Worm (Caenorhabditis elegans) whole organism, L4 larva: ENCODE measurements around the gene R07E5.6.

Experiments used
- F37D6.2 ChIP-seq: sonication (generic microtip); optimal IDR thresholded peaks from 2 replicates; lab custom pipeline; 2016; ENCODE audit warnings: mild to moderate bottlenecking, missing genetic modification characterization, missing compliant biosample characterization
- F44E2.7 ChIP-seq: fragments of 200-800 bp; sonication (Bioruptor generic); IDR thresholded peaks from 2 replicates; pipeline ENCODE4 v2.1.2; 2022; ENCODE audit warnings: missing genetic modification characterization, missing compliant biosample characterization
- F49E8.2 ChIP-seq: sonication (generic microtip); optimal IDR thresholded peaks from 2 replicates; lab custom pipeline; 2016; ENCODE audit warnings: missing compliant biosample characterization, mild to moderate bottlenecking, missing genetic modification characterization, borderline replicate concordance
- R02D3.7 ChIP-seq: fragments of 150-350 bp; sonication (generic microtip); optimal IDR thresholded peaks from 3 replicates; lab custom pipeline; 2014; ENCODE audit warnings: missing biosample characterization, missing genetic modification characterization
- T20F7.1 ChIP-seq: fragments of 200-800 bp; sonication (Bioruptor generic); optimal IDR thresholded peaks from 2 replicates; lab custom pipeline; 2018; ENCODE audit warnings: mild to moderate bottlenecking, missing genetic modification characterization, missing compliant biosample characterization
- T26A8.4 ChIP-seq: fragments of 200-800 bp; sonication (Bioruptor generic); IDR thresholded peaks from 2 replicates; pipeline ENCODE4 v1.3.6; 2022; ENCODE audit warnings: missing genetic modification characterization, missing compliant biosample characterization
- Y48G9A.11 ChIP-seq: fragments of 200-800 bp; sonication (Bioruptor generic); IDR thresholded peaks from 2 replicates; pipeline ENCODE4 v1.3.6; 2022; ENCODE audit warnings: missing genetic modification reagents, missing genetic modification characterization, missing compliant biosample characterization
- Y75B8A.6 ChIP-seq: fragments of 200-800 bp; sonication (Bioruptor generic); IDR thresholded peaks from 2 replicates; pipeline ENCODE4 v1.3.6; 2022; ENCODE audit warnings: missing genetic modification reagents, missing genetic modification characterization, missing compliant biosample characterization
- ZK546.5 ChIP-seq, 2 experiments: sonication (generic microtip); optimal IDR thresholded peaks; 2 replicates each; lab custom pipeline; 2017; ENCODE audit warnings: missing biosample characterization in 2 of 2, missing genetic modification characterization in 2 of 2
- aha-1 ChIP-seq: fragments of 150-350 bp; peaks from one replicate; lab custom pipeline; 2014; ENCODE audit warnings: missing biosample characterization, missing genetic modification characterization
- ceh-32 ChIP-seq: sonication (generic microtip); optimal IDR thresholded peaks from 2 replicates; lab custom pipeline; 2016; ENCODE audit warnings: mild to moderate bottlenecking, missing genetic modification characterization, missing compliant biosample characterization; ENCODE audit not compliant: poor library complexity
- ces-1 ChIP-seq: fragments of 150-350 bp; sonication (generic microtip); optimal IDR thresholded peaks from 4 replicates; lab custom pipeline; 2014; ENCODE audit warnings: missing biosample characterization, missing genetic modification reagents, missing genetic modification characterization
- cey-2 ChIP-seq: sonication (generic microtip); optimal IDR thresholded peaks from 3 replicates; lab custom pipeline; 2017; ENCODE audit warnings: missing genetic modification characterization, mild to moderate bottlenecking, missing compliant biosample characterization, antibody characterized with exemption, borderline replicate concordance; ENCODE audit not compliant: insufficient read depth
- ctbp-1 ChIP-seq: fragments of 200-800 bp; sonication (Bioruptor generic); IDR thresholded peaks from 2 replicates; pipeline ENCODE4 v1.3.6; 2022; ENCODE audit warnings: missing genetic modification reagents, missing genetic modification characterization, missing compliant biosample characterization
- daf-12 ChIP-seq: fragments of 150-350 bp; optimal IDR thresholded peaks from 2 replicates; lab custom pipeline; 2014; ENCODE audit warnings: missing biosample characterization, missing genetic modification reagents, missing genetic modification characterization
- daf-16 ChIP-seq, 3 experiments: sonication (generic microtip); optimal IDR thresholded peaks; 2 replicates each; lab custom pipeline; 2016 to 2017; ENCODE audit warnings: missing genetic modification characterization in 3 of 3, missing genetic modification reagents in 3 of 3, mild to moderate bottlenecking in 2 of 3, missing compliant biosample characterization in 2 of 3, missing biosample characterization in 1 of 3, moderate library complexity in 1 of 3
- dmd-8 ChIP-seq: fragments of 200-800 bp; sonication (Bioruptor generic); IDR thresholded peaks from 2 replicates; pipeline ENCODE4 v1.3.6; 2022; ENCODE audit warnings: missing genetic modification characterization, missing compliant biosample characterization
- dmd-9 ChIP-seq: fragments of 200-800 bp; sonication (Bioruptor generic); IDR thresholded peaks from 2 replicates; pipeline ENCODE4 v1.3.6; 2022; ENCODE audit warnings: missing genetic modification reagents, missing genetic modification characterization, missing compliant biosample characterization
- duxl-1 ChIP-seq: sonication (generic microtip); optimal IDR thresholded peaks from 2 replicates; lab custom pipeline; 2016; ENCODE audit warnings: mild to moderate bottlenecking, missing genetic modification characterization, moderate library complexity, missing compliant biosample characterization; ENCODE audit not compliant: poor library complexity
- egl-43 ChIP-seq: fragments of 200-800 bp; sonication (Bioruptor generic); IDR thresholded peaks from 2 replicates; pipeline ENCODE4 v1.3.6; 2022; ENCODE audit warnings: missing genetic modification reagents, missing genetic modification characterization, missing compliant biosample characterization
- fkh-10 ChIP-seq: fragments of 150-350 bp; optimal IDR thresholded peaks from 2 replicates; lab custom pipeline; 2014; ENCODE audit warnings: missing biosample characterization, missing genetic modification reagents, missing genetic modification characterization
- fos-1 ChIP-seq: fragments of 150-350 bp; optimal IDR thresholded peaks from 2 replicates; lab custom pipeline; 2014; ENCODE audit warnings: missing biosample characterization, missing genetic modification characterization
- gei-8 ChIP-seq: fragments of 200-800 bp; sonication (Bioruptor generic); optimal IDR thresholded peaks from 2 replicates; lab custom pipeline; 2018; ENCODE audit warnings: mild to moderate bottlenecking, missing genetic modification characterization, missing compliant biosample characterization
- hlh-30 ChIP-seq: sonication (generic microtip); optimal IDR thresholded peaks from 2 replicates; lab custom pipeline; 2017; ENCODE audit warnings: antibody characterized with exemption, mild to moderate bottlenecking, missing genetic modification characterization, missing compliant biosample characterization; ENCODE audit not compliant: insufficient read depth
- hmg-1.1 ChIP-seq: fragments of 200-800 bp; sonication (Bioruptor generic); IDR thresholded peaks from 2 replicates; pipeline ENCODE4 v1.3.6; 2022; ENCODE audit warnings: missing genetic modification reagents, missing genetic modification characterization, missing compliant biosample characterization
- lin-13 ChIP-seq: fragments of 150-350 bp; optimal IDR thresholded peaks from 2 replicates; lab custom pipeline; 2014; ENCODE audit warnings: missing biosample characterization, missing genetic modification reagents, missing genetic modification characterization
- lin-15B ChIP-seq: fragments of 150-350 bp; sonication (generic microtip); optimal IDR thresholded peaks from 3 replicates; lab custom pipeline; 2014; ENCODE audit warnings: missing biosample characterization, missing genetic modification characterization
- lin-29 ChIP-seq: fragments of 200-800 bp; sonication (Bioruptor generic); IDR thresholded peaks from 2 replicates; pipeline ENCODE4 v1.3.6; 2022; ENCODE audit warnings: missing genetic modification reagents, missing genetic modification characterization, missing compliant biosample characterization
- lin-38 ChIP-seq: fragments of 200-800 bp; sonication (Bioruptor generic); IDR thresholded peaks from 2 replicates; pipeline ENCODE4 v1.3.6; 2022; ENCODE audit warnings: missing genetic modification reagents, missing genetic modification characterization, missing compliant biosample characterization
- lir-3 ChIP-seq: sonication (generic microtip); optimal IDR thresholded peaks from 2 replicates; lab custom pipeline; 2016; ENCODE audit warnings: mild to moderate bottlenecking, missing genetic modification characterization, missing compliant biosample characterization
- mdl-1 ChIP-seq, 2 experiments: fragments of 150-350 bp in 1 of 2; sonication (generic microtip) in 1 of 2; optimal IDR thresholded peaks; 2 replicates each; lab custom pipeline; 2014 to 2017; ENCODE audit warnings: missing biosample characterization in 2 of 2, missing genetic modification characterization in 2 of 2
- mes-2 ChIP-seq: sonication (generic microtip); optimal IDR thresholded peaks from 2 replicates; lab custom pipeline; 2016; ENCODE audit warnings: missing genotype, mild to moderate bottlenecking, missing genetic modification characterization, missing compliant biosample characterization; ENCODE audit not compliant: poor library complexity, severe bottlenecking
- mxl-3 ChIP-seq: fragments of 200-800 bp; sonication (Bioruptor generic); optimal IDR thresholded peaks from 2 replicates; lab custom pipeline; 2018; ENCODE audit warnings: mild to moderate bottlenecking, missing genetic modification characterization, missing compliant biosample characterization
- nhr-10 ChIP-seq: fragments of 150-350 bp; optimal IDR thresholded peaks from 2 replicates; lab custom pipeline; 2014; ENCODE audit warnings: missing biosample characterization, missing genetic modification characterization
- nhr-102 ChIP-seq: sonication (generic microtip); optimal IDR thresholded peaks from 2 replicates; lab custom pipeline; 2016; ENCODE audit warnings: mild to moderate bottlenecking, missing genetic modification characterization, moderate library complexity, missing compliant biosample characterization
- nhr-11 ChIP-seq: fragments of 150-350 bp; optimal IDR thresholded peaks from 2 replicates; lab custom pipeline; 2014; ENCODE audit warnings: missing biosample characterization, missing genetic modification characterization
- nhr-111 ChIP-seq: fragments of 200-800 bp; sonication (Bioruptor generic); optimal IDR thresholded peaks from 2 replicates; lab custom pipeline; 2018; ENCODE audit warnings: mild to moderate bottlenecking, missing genetic modification characterization, missing compliant biosample characterization
- nhr-25 ChIP-seq: sonication (generic microtip); optimal IDR thresholded peaks from 2 replicates; lab custom pipeline; 2017; ENCODE audit warnings: missing genetic modification characterization, mild to moderate bottlenecking, missing compliant biosample characterization, antibody characterized with exemption, moderate library complexity, borderline replicate concordance; ENCODE audit not compliant: insufficient read depth
- nhr-41 ChIP-seq: fragments of 200-800 bp; sonication (Bioruptor generic); IDR thresholded peaks from 2 replicates; pipeline ENCODE4 v1.3.6; 2022; ENCODE audit warnings: missing genetic modification reagents, missing genetic modification characterization, missing compliant biosample characterization
- nhr-77 ChIP-seq: fragments of 150-350 bp; optimal IDR thresholded peaks from 2 replicates; lab custom pipeline; 2014; ENCODE audit warnings: missing biosample characterization, missing genetic modification characterization
- pqm-1 ChIP-seq: sonication (generic microtip); optimal IDR thresholded peaks from 2 replicates; lab custom pipeline; 2017; ENCODE audit warnings: missing biosample characterization, missing genetic modification characterization
- rbr-2 ChIP-seq: sonication (generic microtip); optimal IDR thresholded peaks from 2 replicates; lab custom pipeline; 2016; ENCODE audit warnings: missing genotype, missing genetic modification characterization, missing compliant biosample characterization
- saeg-2 ChIP-seq: fragments of 200-800 bp; sonication (Bioruptor generic); IDR thresholded peaks from 2 replicates; pipeline ENCODE4 v1.3.6; 2022; ENCODE audit warnings: missing genetic modification reagents, missing genetic modification characterization, missing compliant biosample characterization
- sdz-12 ChIP-seq: fragments of 200-800 bp; sonication (Bioruptor generic); optimal IDR thresholded peaks from 2 replicates; lab custom pipeline; 2018; ENCODE audit warnings: mild to moderate bottlenecking, missing genetic modification characterization, missing compliant biosample characterization
- spr-1 ChIP-seq: sonication (generic microtip); optimal IDR thresholded peaks from 2 replicates; lab custom pipeline; 2016; ENCODE audit warnings: mild to moderate bottlenecking, missing genetic modification characterization, missing compliant biosample characterization
- tag-97 ChIP-seq: fragments of 200-800 bp; sonication (Bioruptor generic); IDR thresholded peaks from 2 replicates; pipeline ENCODE4 v1.3.6; 2022; ENCODE audit warnings: missing genetic modification characterization, missing compliant biosample characterization
- vab-7 ChIP-seq: fragments of 200-800 bp; sonication (Bioruptor generic); IDR thresholded peaks from 2 replicates; pipeline ENCODE4 v1.3.6; 2022; ENCODE audit warnings: missing genetic modification reagents, missing genetic modification characterization, missing compliant biosample characterization
- zfp-2 ChIP-seq: sonication (generic microtip); optimal IDR thresholded peaks from 2 replicates; lab custom pipeline; 2016; ENCODE audit warnings: mild to moderate bottlenecking, missing genetic modification characterization, missing compliant biosample characterization
- zip-2 ChIP-seq: fragments of 150-350 bp; optimal IDR thresholded peaks from 2 replicates; lab custom pipeline; 2014; ENCODE audit warnings: missing biosample characterization, missing genetic modification characterization
- ztf-7 ChIP-seq: fragments of 150-350 bp; optimal IDR thresholded peaks from 2 replicates; lab custom pipeline; 2014; ENCODE audit warnings: missing biosample characterization, missing genetic modification characterization

R07E5.6 gene

ce11 chrIII:4428797-4429196, 30.2 kb downstream of the R07E5.6 start (continued):
- TF ChIP-seq mdl-1 (tag; optimal IDR thresholded peaks at IDR 0.05; lab: Kevin White, UChicago) (no peak), nhr-102 (no peak), hmg-1.1 (GFP tag; lab: Robert Waterston, UW) (no peak; the same call in 1 of the 2 replicates), lin-29 (no peak), spr-1 (peak; percentile 9), vab-7 (GFP tag; lab: Robert Waterston, UW) (peak; percentile 75), mxl-3 (GFP tag; lab: Kevin White, UChicago) (no peak), F49E8.2 (tag; lab: Kevin White, UChicago) (no peak), tag-97 (GFP tag; lab: Robert Waterston, UW) (no peak), lir-3 (no peak), F44E2.7 (GFP tag; lab: Robert Waterston, UW) (peak; percentile 81; the same call in 1 of the 2 replicates), nhr-10 (tag; lab: Kevin White, UChicago) (no peak), lin-13 (peak; percentile 16), egl-43 (peak; percentile 85), saeg-2 (GFP tag; lab: Robert Waterston, UW) (no peak), sdz-12 (GFP tag; lab: Kevin White, UChicago) (peak; percentile 7), nhr-11 (tag; lab: Kevin White, UChicago) (no peak), R02D3.7 (no peak), ctbp-1 (GFP tag; lab: Robert Waterston, UW) (peak; percentile 70; the same call in 1 of the 2 replicates), fos-1 (tag; lab: Kevin White, UChicago) (no peak), rbr-2 (no peak), ces-1 (GFP tag; lab: Kevin White, UChicago) (no peak), nhr-77 (tag; lab: Kevin White, UChicago) (no peak), mes-2 (tag; lab: Kevin White, UChicago) (peak; percentile 52), nhr-25 (tag; lab: Kevin White, UChicago) (no peak), T20F7.1 (GFP tag; lab: Kevin White, UChicago) (no peak), zip-2 (no peak), nhr-41 (GFP tag; lab: Robert Waterston, UW) (no peak), cey-2 (tag; lab: Kevin White, UChicago) (no peak), lin-38 (peak; percentile 64), daf-12 (no peak), ZK546.5 (tag; optimal IDR thresholded peaks at IDR 0.05; lab: Kevin White, UChicago) (no peak), ztf-7 (tag; lab: Kevin White, UChicago) (no peak), daf-16 (GFP tag; optimal IDR thresholded peaks at IDR 0.05; lab: Kevin White, UChicago) (peak in 1 of 2 experiments; percentile 5), daf-16 (tag; optimal IDR thresholded peaks at IDR 0.05; lab: Kevin White, UChicago) (peak; percentile 56), Y48G9A.11 (GFP tag; lab: Robert Waterston, UW) (no peak), lin-15B (tag; lab: Kevin White, UChicago) (no peak), gei-8 (GFP tag; lab: Kevin White, UChicago) (no peak), duxl-1 (tag; lab: Kevin White, UChicago) (no peak), Y75B8A.6 (no peak), ceh-32 (tag; lab: Kevin White, UChicago) (no peak), zfp-2 (tag; lab: Kevin White, UChicago) (no peak), aha-1 (tag; lab: Kevin White, UChicago) (peak; percentile 63), F37D6.2 (tag; lab: Kevin White, UChicago) (no peak), dmd-9 (GFP tag; lab: Robert Waterston, UW) (no peak), nhr-111 (GFP tag; lab: Kevin White, UChicago) (no peak), hlh-30 (tag; lab: Kevin White, UChicago) (no peak), pqm-1 (no peak), fkh-10 (GFP tag; lab: Kevin White, UChicago) (no peak), T26A8.4 (GFP tag; lab: Robert Waterston, UW) (peak; percentile 59), dmd-8 (GFP tag; lab: Robert Waterston, UW) (peak; percentile 74; the same call in 1 of the 2 replicates)
